Fruit fly (Drosophila melanogaster): Measurements from ENCODE around the gene CG6999.

The CG6999 gene

DNA sequence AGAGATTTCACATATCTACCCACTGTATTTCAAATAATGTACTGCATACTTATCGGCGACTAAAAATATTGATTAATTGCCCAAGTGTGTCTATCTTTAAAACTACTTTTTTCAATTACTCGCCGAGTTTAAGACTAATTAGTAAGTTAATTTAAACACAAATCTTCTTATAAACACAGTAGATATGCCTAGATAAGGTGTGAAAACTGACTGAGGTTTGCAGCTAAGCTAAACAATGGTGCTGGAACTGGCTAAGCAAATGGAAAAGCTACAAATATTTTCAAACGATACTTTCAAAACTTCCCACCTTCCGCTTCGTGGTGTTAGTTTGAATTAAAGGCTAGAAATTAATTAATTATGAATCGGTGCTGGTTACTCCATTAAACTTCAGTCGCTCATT is 47.3 kb upstream of the CG6999 start (continued):
- TF ChIP-seq Myb (GFP tag; optimal IDR thresholded peaks at IDR 0.05) (peak; percentile 38), CTCF (GFP tag; optimal IDR thresholded peaks at IDR 0.05) (peak; percentile 78), Nf-YC (tag; optimal IDR thresholded peaks at IDR 0.05) (peak; percentile 8), CG6791 (GFP tag; IDR thresholded peaks at IDR 0.05; ENCODE audit: partially characterized antibody) (0 out of 3 replicates have a peak, but pooled peaks have one; percentile 9), CG11504 (tag; optimal IDR thresholded peaks at IDR 0.05) (peak; percentile 16)

DNA sequence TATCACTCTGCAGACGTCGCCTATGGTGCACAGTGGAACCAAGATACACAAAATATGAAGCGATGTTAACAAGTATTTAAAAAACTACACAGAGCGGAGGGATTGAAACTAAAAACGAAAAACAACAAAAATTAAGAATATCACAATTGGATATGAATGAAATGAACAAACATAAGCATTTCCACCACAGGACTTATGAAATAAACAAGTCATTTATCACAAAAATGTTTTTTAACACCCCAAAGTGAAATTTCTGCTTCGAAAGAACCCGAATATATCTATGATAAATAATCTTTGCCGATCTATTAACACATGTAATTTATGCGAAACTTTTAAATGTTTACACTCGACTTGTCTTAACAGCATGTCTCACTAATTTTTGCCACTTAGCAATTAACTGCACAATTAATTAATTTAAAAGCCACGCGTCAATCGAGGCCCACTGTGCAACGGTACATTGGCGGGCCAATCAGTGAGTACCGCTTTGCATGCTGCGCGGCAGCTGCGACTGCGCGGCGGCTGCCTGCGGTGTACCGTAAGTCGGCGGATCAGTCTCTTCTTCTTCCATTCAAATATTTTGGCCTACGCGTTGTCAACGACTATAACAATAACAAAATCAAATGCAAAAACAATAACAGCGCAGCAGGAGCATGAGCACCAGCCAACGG is 46.2 kb upstream of the CG6999 start:
- TF ChIP-seq zfh2 (GFP tag; optimal IDR thresholded peaks at IDR 0.05) (no peak), CG15479 (GFP tag; optimal IDR thresholded peaks at IDR 0.05) (peak; percentile 82), luna (GFP tag; optimal IDR thresholded peaks at IDR 0.05) (no peak), CG4424 (GFP tag; optimal IDR thresholded peaks at IDR 0.05) (peak; percentile 69), chif (GFP tag; optimal IDR thresholded peaks at IDR 0.05) (peak; percentile 21 to 57), Lhr (GFP tag; optimal IDR thresholded peaks at IDR 0.05) (peak; percentile 24), jing (GFP tag; optimal IDR thresholded peaks at IDR 0.05) (peak; percentile 9), Antp (GFP tag; optimal IDR thresholded peaks at IDR 0.05) (peak; percentile 42), Abd-B (GFP tag; optimal IDR thresholded peaks at IDR 0.05) (peak; percentile 69), CG12219 (GFP tag; optimal IDR thresholded peaks at IDR 0.05) (peak; percentile 11), HLH54F (GFP tag; optimal IDR thresholded peaks at IDR 0.05) (no peak), Rx (GFP tag; IDR thresholded peaks at IDR 0.05) (0 out of 2 replicates have a peak, but pooled peaks have one; percentile 19), chn (GFP tag; optimal IDR thresholded peaks at IDR 0.05) (peak; percentile 29), Lpt (GFP tag; optimal IDR thresholded peaks at IDR 0.05) (no peak), gsb-n (tag; optimal IDR thresholded peaks at IDR 0.05) (peak; percentile 46), CG30431 (GFP tag; optimal IDR thresholded peaks at IDR 0.05) (peak; percentile 46), Nf-YC (tag; optimal IDR thresholded peaks at IDR 0.05) (peak; percentile 50), tap (tag; optimal IDR thresholded peaks at IDR 0.05) (no peak), CG7745 (tag; optimal IDR thresholded peaks at IDR 0.05) (no peak), unpg (GFP tag; optimal IDR thresholded peaks at IDR 0.05) (peak; percentile 8), dysf (GFP tag; IDR thresholded peaks at IDR 0.05) (peak; percentile 57; the same call in 2 of the 3 replicates), Sry-δ (GFP tag; optimal IDR thresholded peaks at IDR 0.05) (no peak), Mes4 (GFP tag; optimal IDR thresholded peaks at IDR 0.05) (peak; percentile 39), ATbp (GFP tag; optimal IDR thresholded peaks at IDR 0.05) (peak; percentile 35), ftz-f1 (GFP tag; optimal IDR thresholded peaks at IDR 0.05) (no peak), vvl (GFP tag; IDR thresholded peaks at IDR 0.05) (no peak), Deaf1 (tag; optimal IDR thresholded peaks at IDR 0.05) (no peak), B-H1 (GFP tag; IDR thresholded peaks at IDR 0.05) (peak; percentile 30; the same call in 1 of the 3 replicates), CG15011 (GFP tag; optimal IDR thresholded peaks at IDR 0.05) (no peak), stwl (tag; optimal IDR thresholded peaks at IDR 0.05) (no peak), CG2678 (tag; optimal IDR thresholded peaks at IDR 0.05) (peak; percentile 62), Hr78 (GFP tag; optimal IDR thresholded peaks at IDR 0.05) (no peak), CG2889 (GFP tag; IDR thresholded peaks at IDR 0.05) (no peak), slbo (GFP tag; IDR thresholded peaks at IDR 0.05) (0 out of 2 replicates have a peak, but pooled peaks have one; percentile 7), Spps (tag; optimal IDR thresholded peaks at IDR 0.05) (no peak), CrebB (tag; optimal IDR thresholded peaks at IDR 0.05) (no peak), ash1 (GFP tag; optimal IDR thresholded peaks at IDR 0.05) (no peak), Camta (GFP tag; optimal IDR thresholded peaks at IDR 0.05) (peak; percentile 46), CG6791 (GFP tag; IDR thresholded peaks at IDR 0.05; ENCODE audit: partially characterized antibody) (0 out of 3 replicates have a peak, but pooled peaks have one; percentile 34), CG4820 (GFP tag; optimal IDR thresholded peaks at IDR 0.05) (peak; percentile 50), ttk (GFP tag; IDR thresholded peaks at IDR 0.05) (peak; percentile 54; the same call in 1 of the 2 replicates), CG13424 (tag; optimal IDR thresholded peaks at IDR 0.05) (peak; percentile 50), CG10543 (GFP tag; optimal IDR thresholded peaks at IDR 0.05) (no peak), peb (GFP tag; IDR thresholded peaks at IDR 0.05) (0 out of 2 replicates have a peak, but pooled peaks have one; percentile 23), CG1647 (GFP tag; optimal IDR thresholded peaks at IDR 0.05) (no peak)

All from whole organism, embryonic.